Fruit fly (Drosophila melanogaster): ENCODE data around the gene IPIP.

Gene IPIP

DNA sequence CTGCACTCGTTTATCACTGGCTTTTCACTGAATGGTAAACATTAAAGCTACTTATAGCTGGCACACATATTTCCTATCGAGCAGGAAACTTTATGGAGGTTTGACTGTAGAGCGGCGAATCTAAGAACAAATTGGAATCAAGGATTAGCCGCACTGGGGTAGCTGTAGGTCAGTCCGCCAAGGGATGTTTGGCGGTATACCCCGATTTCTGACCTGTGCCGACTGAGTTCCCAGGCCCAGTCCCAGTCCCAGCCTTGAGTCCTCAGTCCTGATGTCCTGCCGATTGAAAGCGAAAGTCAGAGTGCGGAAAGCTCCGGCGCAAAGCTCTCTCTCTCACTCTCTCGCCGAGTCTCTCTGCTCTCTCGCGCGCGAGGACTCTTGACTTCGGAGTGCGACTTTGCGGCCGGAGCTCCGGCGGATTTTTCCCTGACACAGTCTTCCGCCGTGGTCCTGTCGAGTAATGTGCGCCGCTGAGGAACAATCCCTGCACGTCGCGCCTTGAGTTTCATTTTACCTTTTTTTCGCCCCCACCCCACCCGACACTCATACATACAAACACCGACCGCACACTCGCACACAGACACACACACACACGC is 6.2 kb downstream of the IPIP start, which contains the start of gene CG13995:
TSS of gene CG13995 (plus strand) at position 429 of the 596 bp plus-strand sequence.
- TF ChIP-seq Blimp-1 (GFP tag; optimal IDR thresholded peaks at IDR 0.05): peak; percentile 28
- TF ChIP-seq CG18599 (GFP tag; optimal IDR thresholded peaks at IDR 0.05): peak; percentile 7
- TF ChIP-seq CG16779 (GFP tag; IDR thresholded peaks at IDR 0.05): peak; percentile 74
- no peak for TF ChIP-seq kay (GFP tag; optimal IDR thresholded peaks at IDR 0.05)
- TF ChIP-seq ase (GFP tag; IDR thresholded peaks at IDR 0.05): 0 out of 3 replicates have a peak, but pooled peaks have one; percentile 36
- no peak for TF ChIP-seq emc (GFP tag; optimal IDR thresholded peaks at IDR 0.05)
- no peak for TF ChIP-seq chn (GFP tag; optimal IDR thresholded peaks at IDR 0.05)
- TF ChIP-seq CG31224 (GFP tag; IDR thresholded peaks at IDR 0.05): no peak
- no peak for TF ChIP-seq sob (GFP tag; IDR thresholded peaks at IDR 0.05)
- TF ChIP-seq ttk (GFP tag; IDR thresholded peaks at IDR 0.05): 0 out of 2 replicates have a peak, but pooled peaks have one; percentile 24
- peak in 1 of 2 experiments; percentile 75 for TF ChIP-seq Hr51 (GFP tag; optimal IDR thresholded peaks at IDR 0.05)
- peak; percentile 14; the same call in 1 of the 2 replicates for TF ChIP-seq Adf1 (GFP tag; IDR thresholded peaks at IDR 0.05)
- peak; percentile 100 for TF ChIP-seq CG13894 (tag; optimal IDR thresholded peaks at IDR 0.05)
- TF ChIP-seq CG2202 (tag; optimal IDR thresholded peaks at IDR 0.05): no peak
- peak in 1 of 2 experiments; percentile 71 for TF ChIP-seq Trl (optimal IDR thresholded peaks at IDR 0.05)
- no peak for TF ChIP-seq Trl (GFP tag; optimal IDR thresholded peaks at IDR 0.05)
- TF ChIP-seq Bgb (GFP tag; IDR thresholded peaks at IDR 0.05; ENCODE audit: partially characterized antibody): peak; percentile 27; the same call in 1 of the 2 replicates
- TF ChIP-seq hkb (optimal IDR thresholded peaks at IDR 0.05): no peak
- peak; percentile 19; the same call in 1 of the 2 replicates for TF ChIP-seq hkb (GFP tag; IDR thresholded peaks at IDR 0.05)
- TF ChIP-seq CG32767 (GFP tag; IDR thresholded peaks at IDR 0.05): 0 out of 2 replicates have a peak, but pooled peaks have one; percentile 26
- TF ChIP-seq CG15514 (GFP tag; optimal IDR thresholded peaks at IDR 0.05): peak; percentile 18
- TF ChIP-seq ftz-f1 (GFP tag; optimal IDR thresholded peaks at IDR 0.05): no peak
- peak; percentile 31; the same call in 1 of the 2 replicates for TF ChIP-seq seq (GFP tag; IDR thresholded peaks at IDR 0.05)
- TF ChIP-seq lbe (GFP tag; optimal IDR thresholded peaks at IDR 0.05): no peak
- no peak for TF ChIP-seq CG6791 (GFP tag; IDR thresholded peaks at IDR 0.05; ENCODE audit: partially characterized antibody)
- no peak for TF ChIP-seq CG12744 (GFP tag; optimal IDR thresholded peaks at IDR 0.05)
- no peak for TF ChIP-seq fu2 (GFP tag; optimal IDR thresholded peaks at IDR 0.05)
- TF ChIP-seq tin (GFP tag; optimal IDR thresholded peaks at IDR 0.05): no peak
- no peak for TF ChIP-seq CG2712 (tag; optimal IDR thresholded peaks at IDR 0.05)
- no peak for TF ChIP-seq eyg (GFP tag; optimal IDR thresholded peaks at IDR 0.05)
- TF ChIP-seq Asciz (GFP tag; optimal IDR thresholded peaks at IDR 0.05): no peak
- peak; percentile 22 for TF ChIP-seq lab (GFP tag; optimal IDR thresholded peaks at IDR 0.05)
- TF ChIP-seq Med (GFP tag): peak; percentile 58
- 0 out of 2 replicates have a peak, but pooled peaks have one; percentile 10 for TF ChIP-seq inv (GFP tag; IDR thresholded peaks at IDR 0.05; ENCODE audit: partially characterized antibody)
- peak; percentile 54 for TF ChIP-seq nom (GFP tag; optimal IDR thresholded peaks at IDR 0.05)
- TF ChIP-seq CG9817 (tag; optimal IDR thresholded peaks at IDR 0.05): no peak
- peak; percentile 12; the same call in 1 of the 3 replicates for TF ChIP-seq row (GFP tag; IDR thresholded peaks at IDR 0.05)
- peak; percentile 57 for TF ChIP-seq cg (GFP tag; optimal IDR thresholded peaks at IDR 0.05)
- no peak for TF ChIP-seq mld (GFP tag; IDR thresholded peaks at IDR 0.05; ENCODE audit: partially characterized antibody)
- TF ChIP-seq Mes4 (GFP tag; optimal IDR thresholded peaks at IDR 0.05): no peak
- TF ChIP-seq grau (tag; optimal IDR thresholded peaks at IDR 0.05): peak; percentile 60
- TF ChIP-seq Deaf1 (tag; optimal IDR thresholded peaks at IDR 0.05): peak; percentile 89
